Fruit fly (Drosophila melanogaster) S2 (cell line): Measurements from ENCODE around the gene Sgp.

Source experiments
- CG8478 ChIP-seq: fragments of >200 bp; optimal IDR thresholded peaks from 2 replicates; lab custom pipeline; 2018
- CTCF ChIP-seq, 2 experiments: fragments of >200 bp; optimal IDR thresholded peaks; 2 replicates each; lab custom pipeline; 2018

DNA sequence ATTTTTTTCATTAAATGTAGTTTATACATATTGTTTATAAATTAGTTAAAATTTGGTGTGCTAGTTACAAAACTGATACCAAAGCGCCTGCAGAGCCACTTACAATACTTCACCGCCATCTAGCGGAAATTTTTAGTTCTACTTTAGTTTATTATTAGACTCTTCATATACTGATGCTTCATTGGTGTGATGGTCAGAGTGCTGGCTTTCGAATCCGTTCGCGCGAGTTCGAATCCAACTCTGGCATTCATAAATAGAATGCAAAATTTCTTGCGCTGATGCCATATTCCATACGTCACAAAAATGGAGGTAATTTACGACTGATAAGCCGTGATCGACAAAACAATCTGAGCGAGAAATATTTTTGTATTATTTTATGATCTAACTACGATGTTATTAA, 33.9 kb upstream of the Sgp start:
- TF ChIP-seq CG8478 (lab: Kevin White, UChicago) (no peak), CTCF (optimal IDR thresholded peaks at IDR 0.05; lab: Kevin White, UChicago) (peak; percentile 71 to 86)
